Fruit fly (Drosophila melanogaster): ENCODE results near the gene REPTOR.
A peak's percentile ranks its signal among the peaks of the same experiment; 100 is the strongest.

REPTOR gene

dm6 chr3R:24582669-24582995 lies at the start of gene REPTOR (continued):
- TF ChIP-seq CG8281 (tag; optimal IDR thresholded peaks at IDR 0.05): no peak
- TF ChIP-seq unc-4 (GFP tag; IDR thresholded peaks at IDR 0.05; ENCODE audit: partially characterized antibody): no peak
- TF ChIP-seq wek (GFP tag; optimal IDR thresholded peaks at IDR 0.05): peak; percentile 4
- no peak for TF ChIP-seq prd (optimal IDR thresholded peaks at IDR 0.05)
- no peak for TF ChIP-seq prd (GFP tag; IDR thresholded peaks at IDR 0.05)
- no peak for TF ChIP-seq CG16779 (GFP tag; IDR thresholded peaks at IDR 0.05)
- TF ChIP-seq chif (GFP tag; optimal IDR thresholded peaks at IDR 0.05): no peak
- TF ChIP-seq CG4328 (GFP tag; optimal IDR thresholded peaks at IDR 0.05): no peak
- no peak for TF ChIP-seq bigmax (GFP tag; optimal IDR thresholded peaks at IDR 0.05)
- no peak for TF ChIP-seq tna (GFP tag; IDR thresholded peaks at IDR 0.05; ENCODE audit: partially characterized antibody)
- no peak for TF ChIP-seq Hr3 (GFP tag; optimal IDR thresholded peaks at IDR 0.05)
- TF ChIP-seq dmrt99B (tag; optimal IDR thresholded peaks at IDR 0.05): no peak
- TF ChIP-seq CG12744 (GFP tag; optimal IDR thresholded peaks at IDR 0.05): no peak
- TF ChIP-seq CG2712 (tag; optimal IDR thresholded peaks at IDR 0.05): peak; percentile 27
- TF ChIP-seq CG4730 (GFP tag; IDR thresholded peaks at IDR 0.05): no peak
- no peak for TF ChIP-seq slbo (GFP tag; IDR thresholded peaks at IDR 0.05)

DNA sequence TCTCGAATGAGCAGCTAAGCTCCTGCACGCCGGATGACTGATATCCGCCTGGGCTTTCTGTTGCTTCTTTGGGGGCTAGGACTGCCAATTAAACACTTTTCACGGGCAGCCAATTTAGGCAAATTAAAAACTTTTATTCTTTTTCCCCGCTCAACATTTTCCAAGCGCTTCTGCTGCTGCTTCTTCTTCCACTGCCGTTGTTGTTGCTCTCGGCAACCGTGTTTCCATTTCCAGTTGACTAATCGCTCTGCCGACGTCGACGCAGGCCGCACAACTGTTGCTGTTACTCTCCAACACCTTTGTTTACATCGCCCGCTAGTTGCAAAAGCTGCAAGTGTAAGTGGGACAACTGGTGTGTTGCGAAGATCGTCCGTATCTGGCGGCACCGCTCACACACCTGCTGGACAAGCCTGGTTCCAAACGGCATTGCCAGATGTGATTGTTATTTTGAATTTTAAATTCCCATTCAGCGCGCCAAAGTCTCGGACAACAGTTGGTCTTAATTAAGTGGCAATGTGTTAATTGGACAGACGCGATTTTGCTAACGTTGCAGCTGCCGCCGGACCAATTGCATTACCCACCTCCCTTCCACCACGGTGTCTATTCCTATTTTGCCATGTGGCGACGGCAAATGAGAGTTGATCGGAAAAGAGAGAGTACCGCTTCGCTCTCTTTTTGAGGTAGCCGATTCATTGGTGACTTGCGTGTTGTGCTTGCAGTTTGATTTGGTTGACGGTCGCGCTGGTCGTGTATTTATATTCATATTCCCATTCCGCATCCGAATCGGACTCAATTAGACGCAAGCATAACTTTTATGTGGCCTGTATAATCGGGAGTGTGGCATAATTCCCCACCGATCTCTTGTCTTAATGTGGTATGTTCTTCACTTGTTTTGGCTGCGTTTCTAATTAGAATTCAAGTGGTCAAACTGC lies 47.5 kb upstream of the REPTOR start, which contains the start of gene Wsck:
TSS of gene Wsck (minus strand) at position 199 of the 932 bp plus-strand sequence.
- no peak for TF ChIP-seq crc (GFP tag; optimal IDR thresholded peaks at IDR 0.05)
- no peak for TF ChIP-seq ind (GFP tag; optimal IDR thresholded peaks at IDR 0.05)
- no peak for TF ChIP-seq Atf-2 (GFP tag; optimal IDR thresholded peaks at IDR 0.05)
- no peak for TF ChIP-seq CG9609 (GFP tag; optimal IDR thresholded peaks at IDR 0.05)
- TF ChIP-seq crp (GFP tag; optimal IDR thresholded peaks at IDR 0.05): peak in 1 of 2 experiments; percentile 24
- no peak for TF ChIP-seq psq (GFP tag; optimal IDR thresholded peaks at IDR 0.05)
- peak; percentile 99 for TF ChIP-seq Adf1 (GFP tag; IDR thresholded peaks at IDR 0.05)
- peak; percentile 95 for TF ChIP-seq Elba2 (GFP tag; optimal IDR thresholded peaks at IDR 0.05)
- peak; percentile 20 for TF ChIP-seq NC2β (GFP tag; optimal IDR thresholded peaks at IDR 0.05)
- TF ChIP-seq Lpt (GFP tag; optimal IDR thresholded peaks at IDR 0.05): no peak
- no peak; the same call in 2 of the 3 replicates for TF ChIP-seq knrl (GFP tag; IDR thresholded peaks at IDR 0.05; ENCODE audit: partially characterized antibody)
- peak in 1 of 2 experiments; percentile 89 for TF ChIP-seq insv (GFP tag; optimal IDR thresholded peaks at IDR 0.05)
- no peak for TF ChIP-seq CG1792 (GFP tag; optimal IDR thresholded peaks at IDR 0.05)
- TF ChIP-seq CG16863 (GFP tag; optimal IDR thresholded peaks at IDR 0.05): no peak
- no peak for TF ChIP-seq vfl (GFP tag; optimal IDR thresholded peaks at IDR 0.05)
- TF ChIP-seq CG16813 (GFP tag; IDR thresholded peaks at IDR 0.05; ENCODE audit: partially characterized antibody): no peak; the same call in 2 of the 3 replicates
- TF ChIP-seq zfh1 (GFP tag; IDR thresholded peaks at IDR 0.05): no peak
- TF ChIP-seq twi (tag; optimal IDR thresholded peaks at IDR 0.05): peak; percentile 31
- TF ChIP-seq z (GFP tag; IDR thresholded peaks at IDR 0.05): no peak
- TF ChIP-seq CG2712 (tag; optimal IDR thresholded peaks at IDR 0.05): no peak
- no peak for TF ChIP-seq tap (tag; optimal IDR thresholded peaks at IDR 0.05)
- TF ChIP-seq CG11695 (GFP tag; IDR thresholded peaks at IDR 0.05): no peak
- TF ChIP-seq CG15601 (tag; optimal IDR thresholded peaks at IDR 0.05): no peak
- 0 out of 2 replicates have a peak, but pooled peaks have one; percentile 24 for TF ChIP-seq CG3847 (GFP tag; IDR thresholded peaks at IDR 0.05)
- TF ChIP-seq CG12155 (GFP tag; optimal IDR thresholded peaks at IDR 0.05): no peak
- TF ChIP-seq peb (GFP tag; IDR thresholded peaks at IDR 0.05): no peak
- no peak for TF ChIP-seq CG8388 (GFP tag; optimal IDR thresholded peaks at IDR 0.05)
- no peak for TF ChIP-seq pfk (GFP tag; optimal IDR thresholded peaks at IDR 0.05)
- no peak for TF ChIP-seq CG8765 (GFP tag; IDR thresholded peaks at IDR 0.05)
- TF ChIP-seq jumu (GFP tag; optimal IDR thresholded peaks at IDR 0.05): no peak
- no peak for TF ChIP-seq aop (GFP tag; IDR thresholded peaks at IDR 0.05)
- no peak for TF ChIP-seq CG9437 (GFP tag; optimal IDR thresholded peaks at IDR 0.05)
- TF ChIP-seq Ets65A (GFP tag): no peak
- peak; percentile 47 for TF ChIP-seq HmgZ (tag; optimal IDR thresholded peaks at IDR 0.05)
